Fruit fly (Drosophila melanogaster): Measurements from ENCODE around the gene MED26.
A peak's percentile ranks its signal among the peaks of the same experiment; 100 is the strongest.

MED26 gene

dm6 chr4:787389-787822 is 1.4 kb downstream of the MED26 start (continued):
- TF ChIP-seq CG16813 (GFP tag; IDR thresholded peaks at IDR 0.05; ENCODE audit: partially characterized antibody) = peak; percentile 53; the same call in 1 of the 3 replicates
- peak; percentile 14 for TF ChIP-seq Xbp1 (GFP tag; optimal IDR thresholded peaks at IDR 0.05)
- no peak for TF ChIP-seq CG30431 (GFP tag; optimal IDR thresholded peaks at IDR 0.05)
- no peak for TF ChIP-seq CG8290 (GFP tag; optimal IDR thresholded peaks at IDR 0.05)
- peak in 1 of 2 experiments; percentile 54 for TF ChIP-seq CG8290 (tag; optimal IDR thresholded peaks at IDR 0.05)
- peak; percentile 40; the same call in 1 of the 2 replicates for TF ChIP-seq inv (GFP tag; IDR thresholded peaks at IDR 0.05; ENCODE audit: partially characterized antibody)
- peak; percentile 62 for TF ChIP-seq YL-1 (GFP tag; optimal IDR thresholded peaks at IDR 0.05)
- TF ChIP-seq Scr (GFP tag; IDR thresholded peaks at IDR 0.05; ENCODE audit: partially characterized antibody) = peak; percentile 51
- no peak for TF ChIP-seq usp (GFP tag; optimal IDR thresholded peaks at IDR 0.05)
- peak; percentile 93 for TF ChIP-seq CG1603 (tag; optimal IDR thresholded peaks at IDR 0.05)
- TF ChIP-seq CG13287 (GFP tag; IDR thresholded peaks at IDR 0.05; ENCODE audit: partially characterized antibody) = peak; percentile 55
- 0 out of 4 replicates have a peak, but pooled peaks have one; percentile 32 for TF ChIP-seq chinmo (GFP tag; IDR thresholded peaks at IDR 0.05; ENCODE audit: partially characterized antibody)
- TF ChIP-seq Bgb (GFP tag; IDR thresholded peaks at IDR 0.05; ENCODE audit: partially characterized antibody) = peak; percentile 48; the same call in 1 of the 2 replicates
- peak; percentile 7 for TF ChIP-seq Max (GFP tag; optimal IDR thresholded peaks at IDR 0.05)
- TF ChIP-seq HLH3B (GFP tag; IDR thresholded peaks at IDR 0.05) = 0 out of 2 replicates have a peak, but pooled peaks have one; percentile 20
- TF ChIP-seq pzg (GFP tag; optimal IDR thresholded peaks at IDR 0.05) = peak; percentile 44
- no peak for TF ChIP-seq CG6272 (GFP tag; IDR thresholded peaks at IDR 0.05)
- peak; percentile 94 for TF ChIP-seq phol (tag; optimal IDR thresholded peaks at IDR 0.05)
- TF ChIP-seq B-H2 (GFP tag; optimal IDR thresholded peaks at IDR 0.05) = peak; percentile 35
- peak; percentile 96 for TF ChIP-seq CG1024 (GFP tag; IDR thresholded peaks at IDR 0.05)
- TF ChIP-seq bbx (GFP tag; IDR thresholded peaks at IDR 0.05; ENCODE audit: partially characterized antibody) = peak; percentile 39; the same call in 1 of the 2 replicates
- peak; percentile 97 for TF ChIP-seq CG30020 (tag; optimal IDR thresholded peaks at IDR 0.05)
- TF ChIP-seq CG16863 (GFP tag; optimal IDR thresholded peaks at IDR 0.05) = no peak
- no peak for TF ChIP-seq CG14014 (GFP tag; IDR thresholded peaks at IDR 0.05)
- TF ChIP-seq Doc3 (GFP tag; IDR thresholded peaks at IDR 0.05; ENCODE audit: partially characterized antibody) = 0 out of 3 replicates have a peak, but pooled peaks have one; percentile 35
- peak; percentile 72 for TF ChIP-seq CG4617 (GFP tag; optimal IDR thresholded peaks at IDR 0.05; ENCODE audit: borderline replicate concordance)
- TF ChIP-seq Dek (tag; optimal IDR thresholded peaks at IDR 0.05) = no peak
- TF ChIP-seq pfk (GFP tag; optimal IDR thresholded peaks at IDR 0.05) = peak; percentile 45
- TF ChIP-seq CG33213 (GFP tag; optimal IDR thresholded peaks at IDR 0.05) = peak; percentile 10
- TF ChIP-seq Lhr (GFP tag; optimal IDR thresholded peaks at IDR 0.05) = peak; percentile 9
- peak; percentile 37 for TF ChIP-seq CG3995 (GFP tag; optimal IDR thresholded peaks at IDR 0.05)
- TF ChIP-seq CG10979 (tag; optimal IDR thresholded peaks at IDR 0.05) = no peak
- no peak for TF ChIP-seq nerfin-1 (tag; optimal IDR thresholded peaks at IDR 0.05)
- peak; percentile 72 for TF ChIP-seq Sry-δ (GFP tag; optimal IDR thresholded peaks at IDR 0.05)
- peak; percentile 9 for TF ChIP-seq NC2β (GFP tag; optimal IDR thresholded peaks at IDR 0.05)
- peak; percentile 37; the same call in 2 of the 4 replicates for TF ChIP-seq Dll (GFP tag; IDR thresholded peaks at IDR 0.05; ENCODE audit: partially characterized antibody)
- TF ChIP-seq CG14050 (GFP tag; IDR thresholded peaks at IDR 0.05) = no peak

Data from whole organism, embryonic.